Worm (Caenorhabditis elegans) whole organism, L3 larva: ENCODE results near the gene C42D8.9.

Experiments
- R02D3.7 ChIP-seq: fragments of 150-350 bp; optimal IDR thresholded peaks from 2 replicates; lab custom pipeline; 2014; ENCODE audit warnings: missing biosample characterization, missing genetic modification characterization
- ZK546.5 ChIP-seq: sonication (generic microtip); optimal IDR thresholded peaks from 2 replicates; lab custom pipeline; 2017; ENCODE audit warnings: missing biosample characterization, missing genetic modification characterization
- aly-2 ChIP-seq: fragments of 150-350 bp; optimal IDR thresholded peaks from 2 replicates; lab custom pipeline; 2014; ENCODE audit warnings: missing biosample characterization, missing genetic modification characterization
- ceh-16 ChIP-seq: sonication (generic microtip); optimal IDR thresholded peaks from 2 replicates; lab custom pipeline; 2017; ENCODE audit warnings: missing biosample characterization, missing genetic modification characterization
- ceh-28 ChIP-seq: fragments of 150-350 bp; optimal IDR thresholded peaks from 2 replicates; lab custom pipeline; 2014; ENCODE audit warnings: missing biosample characterization, missing genetic modification reagents, missing genetic modification characterization
- ceh-82 ChIP-seq: fragments of 150-350 bp; optimal IDR thresholded peaks from 2 replicates; lab custom pipeline; 2014; ENCODE audit warnings: missing biosample characterization, missing genetic modification characterization
- ceh-9 ChIP-seq: sonication (generic microtip); optimal IDR thresholded peaks from 2 replicates; lab custom pipeline; 2018; ENCODE audit warnings: missing biosample characterization, missing genetic modification characterization
- daf-12 ChIP-seq: fragments of 150-350 bp; optimal IDR thresholded peaks from 2 replicates; lab custom pipeline; 2014; ENCODE audit warnings: missing biosample characterization, missing genetic modification reagents, missing genetic modification characterization
- egl-27 ChIP-seq: sonication (generic microtip); optimal IDR thresholded peaks from 4 replicates; lab custom pipeline; 2017; ENCODE audit warnings: missing biosample characterization, missing genetic modification reagents, missing genetic modification characterization
- egl-5 ChIP-seq: fragments of 150-350 bp; optimal IDR thresholded peaks from 2 replicates; lab custom pipeline; 2017; ENCODE audit warnings: missing biosample characterization, missing genetic modification reagents, missing genetic modification characterization, inconsistent platforms
- elt-1 ChIP-seq: fragments of 150-350 bp; optimal IDR thresholded peaks from 2 replicates; lab custom pipeline; 2014; ENCODE audit warnings: missing biosample characterization, missing genetic modification characterization
- elt-2 ChIP-seq: sonication (generic microtip); optimal IDR thresholded peaks from 2 replicates; lab custom pipeline; 2016; ENCODE audit warnings: missing genetic modification reagents, mild to moderate bottlenecking, missing genetic modification characterization, missing compliant biosample characterization
- elt-3 ChIP-seq, 3 experiments: fragments of 150-350 bp in 1 of 3; sonication (generic microtip) in 2 of 3; optimal IDR thresholded peaks; 2 replicates in 2 of 3; 4 replicates in 1 of 3; lab custom pipeline; 2014 to 2017; ENCODE audit warnings: missing biosample characterization in 3 of 3, missing genetic modification characterization in 3 of 3
- eor-1 ChIP-seq, 2 experiments: fragments of 150-350 bp; optimal IDR thresholded peaks; 2 replicates each; lab custom pipeline; 2014 to 2018; ENCODE audit warnings: missing biosample characterization in 2 of 2, missing genetic modification characterization in 2 of 2
- fkh-10 ChIP-seq: sonication (generic microtip); optimal IDR thresholded peaks from 2 replicates; lab custom pipeline; 2017; ENCODE audit warnings: missing biosample characterization, missing genetic modification reagents, missing genetic modification characterization
- hmg-11 ChIP-seq: sonication (generic microtip); optimal IDR thresholded peaks from 2 replicates; lab custom pipeline; 2016; ENCODE audit warnings: missing genetic modification characterization, missing compliant biosample characterization
- jun-1 ChIP-seq: fragments of 150-350 bp; optimal IDR thresholded peaks from 2 replicates; lab custom pipeline; 2014; ENCODE audit warnings: missing biosample characterization, missing genetic modification reagents, missing genetic modification characterization
- lsy-12 ChIP-seq: sonication (generic microtip); optimal IDR thresholded peaks from 2 replicates; lab custom pipeline; 2016; ENCODE audit warnings: mild to moderate bottlenecking, missing genetic modification characterization, missing compliant biosample characterization
- mdl-1 ChIP-seq: fragments of 150-350 bp; optimal IDR thresholded peaks from 2 replicates; lab custom pipeline; 2014; ENCODE audit warnings: missing biosample characterization, missing genetic modification characterization
- nhr-11 ChIP-seq: fragments of 150-350 bp; optimal IDR thresholded peaks from 2 replicates; lab custom pipeline; 2014; ENCODE audit warnings: missing biosample characterization, missing genetic modification characterization
- nhr-23 ChIP-seq: fragments of 150-350 bp; optimal IDR thresholded peaks from 2 replicates; lab custom pipeline; 2014; ENCODE audit warnings: missing biosample characterization, missing genetic modification reagents, missing genetic modification characterization
- nhr-237 ChIP-seq: fragments of 150-350 bp; optimal IDR thresholded peaks from 2 replicates; lab custom pipeline; 2014; ENCODE audit warnings: missing biosample characterization, missing genetic modification characterization
- nhr-25 ChIP-seq: sonication (generic microtip); optimal IDR thresholded peaks from 2 replicates; lab custom pipeline; 2017; ENCODE audit warnings: missing biosample characterization, missing genetic modification characterization
- nhr-67 ChIP-seq: fragments of 150-350 bp; optimal IDR thresholded peaks from 2 replicates; lab custom pipeline; 2014; ENCODE audit warnings: missing biosample characterization, missing genetic modification characterization
- nhr-76 ChIP-seq: fragments of 150-350 bp; sonication (generic microtip); optimal IDR thresholded peaks from 5 replicates; lab custom pipeline; 2014; ENCODE audit warnings: missing biosample characterization, missing genetic modification characterization
- nhr-77 ChIP-seq: fragments of 150-350 bp; optimal IDR thresholded peaks from 2 replicates; lab custom pipeline; 2014; ENCODE audit warnings: missing biosample characterization, missing genetic modification characterization
- pha-4 ChIP-seq: fragments of 150-350 bp; optimal IDR thresholded peaks from 2 replicates; lab custom pipeline; 2014; ENCODE audit warnings: missing biosample characterization, missing genetic modification reagents, missing genetic modification characterization
- pqm-1 ChIP-seq: fragments of 150-350 bp; optimal IDR thresholded peaks from 2 replicates; lab custom pipeline; 2017; ENCODE audit warnings: missing biosample characterization, missing genetic modification characterization, inconsistent platforms
- sea-2 ChIP-seq: fragments of 150-350 bp; sonication (generic microtip); optimal IDR thresholded peaks from 4 replicates; lab custom pipeline; 2014; ENCODE audit warnings: missing biosample characterization, missing genetic modification reagents, missing genetic modification characterization
- skn-1 ChIP-seq: fragments of 150-350 bp; optimal IDR thresholded peaks from 2 replicates; lab custom pipeline; 2014; ENCODE audit warnings: missing biosample characterization, missing genetic modification characterization
- snpc-4 ChIP-seq: fragments of 150-350 bp; optimal IDR thresholded peaks from 2 replicates; lab custom pipeline; 2014; ENCODE audit warnings: missing biosample characterization, missing genetic modification characterization
- tbx-2 ChIP-seq: sonication (generic microtip); optimal IDR thresholded peaks from 2 replicates; lab custom pipeline; 2016; ENCODE audit warnings: mild to moderate bottlenecking, missing genetic modification characterization, missing compliant biosample characterization
- unc-39 ChIP-seq: sonication (generic microtip); optimal IDR thresholded peaks from 4 replicates; lab custom pipeline; 2017; ENCODE audit warnings: missing biosample characterization, missing genetic modification characterization
- unc-62 ChIP-seq: fragments of 150-350 bp; sonication (generic microtip); optimal IDR thresholded peaks from 4 replicates; lab custom pipeline; 2014; ENCODE audit warnings: missing biosample characterization, missing genetic modification reagents, missing genetic modification characterization
- zag-1 ChIP-seq: fragments of 150-350 bp; optimal IDR thresholded peaks from 2 replicates; lab custom pipeline; 2014; ENCODE audit warnings: missing biosample characterization, missing genetic modification characterization
- ztf-4 ChIP-seq: fragments of 150-350 bp; optimal IDR thresholded peaks from 2 replicates; lab custom pipeline; 2014; ENCODE audit warnings: missing biosample characterization, missing genetic modification characterization

Gene C42D8.9

ce11 chrX:5100738-5101379 lies 6.0 kb downstream of the C42D8.9 start, which contains the start of gene vit-2:
Gene vit-2 (plus strand): TSS chrX:5101042.
- no peak for TF ChIP-seq jun-1 (tag; lab: Kevin White, UChicago)
- TF ChIP-seq ceh-82 (tag; lab: Kevin White, UChicago): no peak
- TF ChIP-seq ZK546.5 (tag; lab: Kevin White, UChicago): no peak
- no peak for TF ChIP-seq elt-2 (tag; lab: Kevin White, UChicago)
- TF ChIP-seq nhr-25 (tag; lab: Kevin White, UChicago): no peak
- TF ChIP-seq ztf-4 (tag; lab: Kevin White, UChicago): no peak
- TF ChIP-seq ceh-28 (tag; lab: Kevin White, UChicago): no peak
- no peak for TF ChIP-seq egl-27 (tag; lab: Kevin White, UChicago)
- TF ChIP-seq elt-3 (tag; optimal IDR thresholded peaks at IDR 0.05; lab: Kevin White, UChicago): no peak
- TF ChIP-seq tbx-2 (tag; lab: Kevin White, UChicago): no peak
- no peak for TF ChIP-seq hmg-11 (tag; lab: Kevin White, UChicago)

- TF ChIP-seq nhr-23 (tag; lab: Kevin White, UChicago): peak; percentile 88
- TF ChIP-seq unc-62 (GFP tag; lab: Kevin White, UChicago): no peak
Observed at ce11 chrX:5098935-5099334, 7.9 kb downstream of the C42D8.9 start.

- no peak for TF ChIP-seq unc-62 (GFP tag; lab: Kevin White, UChicago)
- TF ChIP-seq, all 47 proteins: peak for 0
Observed at ce11 chrX:5096967-5097366, 9.9 kb downstream of the C42D8.9 start, which contains the start of gene acn-1. Gene acn-1 (minus strand): TSS chrX:5097067.

- no peak for TF ChIP-seq egl-27 (tag; lab: Kevin White, UChicago)
- TF ChIP-seq pha-4 (tag; lab: Kevin White, UChicago): no peak
- TF ChIP-seq elt-1: no peak
- no peak for TF ChIP-seq fkh-10 (GFP tag; lab: Kevin White, UChicago)
- TF ChIP-seq ztf-4 (tag; lab: Kevin White, UChicago): no peak
- TF ChIP-seq, all 47 proteins: peak for 0
Observed at ce11 chrX:5093997-5094396, 12.8 kb downstream of the C42D8.9 start.

ce11 chrX:5087366-5087891 lies 19.4 kb downstream of the C42D8.9 start, which contains the start of gene pnk-4:
Gene pnk-4 (plus strand): TSS chrX:5087841.
- peak; percentile 30 for TF ChIP-seq elt-2 (tag; lab: Kevin White, UChicago)
- TF ChIP-seq pqm-1 (tag; lab: Kevin White, UChicago): peak; percentile 23
- TF ChIP-seq ceh-16 (tag; lab: Kevin White, UChicago): no peak
- TF ChIP-seq, all 47 proteins: peak for 2

- TF ChIP-seq snpc-4 (tag; lab: Kevin White, UChicago) (peak; percentile 0), nhr-67 (tag; lab: Kevin White, UChicago) (no peak), pha-4 (tag; lab: Kevin White, UChicago) (peak; percentile 72)
Observed at ce11 chrX:5086212-5086611, 20.6 kb downstream of the C42D8.9 start.

ce11 chrX:5085465-5085864 lies 21.4 kb downstream of the C42D8.9 start:
- TF ChIP-seq pha-4 (tag; lab: Kevin White, UChicago): peak; percentile 75
- no peak for TF ChIP-seq zag-1 (tag; lab: Kevin White, UChicago)
- TF ChIP-seq egl-5 (tag; lab: Kevin White, UChicago): peak; percentile 57
- TF ChIP-seq ceh-82 (tag; lab: Kevin White, UChicago): peak; percentile 36
- TF ChIP-seq mdl-1 (tag; lab: Kevin White, UChicago): no peak
- TF ChIP-seq sea-2: peak; percentile 3
- TF ChIP-seq tbx-2 (tag; lab: Kevin White, UChicago): peak; percentile 84
- TF ChIP-seq nhr-11 (tag; lab: Kevin White, UChicago): peak; percentile 72
- peak; percentile 52 for TF ChIP-seq skn-1
- TF ChIP-seq ZK546.5 (tag; lab: Kevin White, UChicago): no peak
- peak in 1 of 2 experiments; percentile 37 for TF ChIP-seq eor-1 (tag; optimal IDR thresholded peaks at IDR 0.05; lab: Kevin White, UChicago)
- TF ChIP-seq egl-27 (tag; lab: Kevin White, UChicago): peak; percentile 85
- no peak for TF ChIP-seq pqm-1 (tag; lab: Kevin White, UChicago)
- peak; percentile 16 for TF ChIP-seq aly-2 (tag; lab: Kevin White, UChicago)
- peak; percentile 61 for TF ChIP-seq unc-39
- TF ChIP-seq lsy-12 (tag; lab: Kevin White, UChicago): peak; percentile 86
- TF ChIP-seq nhr-237 (tag; lab: Kevin White, UChicago): no peak
- no peak for TF ChIP-seq ceh-9 (tag; lab: Kevin White, UChicago)
- no peak for TF ChIP-seq ceh-16 (tag; lab: Kevin White, UChicago)
- TF ChIP-seq daf-12 (tag; lab: Kevin White, UChicago): no peak
- TF ChIP-seq nhr-77 (tag; lab: Kevin White, UChicago): peak; percentile 67
- TF ChIP-seq nhr-76 (tag; lab: Kevin White, UChicago): peak; percentile 23
- TF ChIP-seq nhr-25 (tag; lab: Kevin White, UChicago): peak; percentile 60
- peak; percentile 78 for TF ChIP-seq elt-2 (tag; lab: Kevin White, UChicago)
- peak in 1 of 3 experiments; percentile 40 for TF ChIP-seq elt-3 (tag; optimal IDR thresholded peaks at IDR 0.05; lab: Kevin White, UChicago)
- peak; percentile 39 for TF ChIP-seq R02D3.7
- TF ChIP-seq elt-1: no peak
